Worm (Caenorhabditis elegans) whole organism, late embryonic: Measurements from ENCODE around the gene dnj-15.

ENCODE experiments used
- ama-1 ChIP-seq: fragments of 150-350 bp; optimal IDR thresholded peaks from 2 replicates; lab custom pipeline; 2014
- dve-1 ChIP-seq: sonication (generic microtip); optimal IDR thresholded peaks from 2 replicates; lab custom pipeline; 2017; ENCODE audit warnings: antibody characterized with exemption, mild to moderate bottlenecking, missing genetic modification characterization, missing compliant biosample characterization
- hlh-30 ChIP-seq: sonication (generic microtip); optimal IDR thresholded peaks from 2 replicates; lab custom pipeline; 2017; ENCODE audit warnings: antibody characterized with exemption, missing genetic modification characterization, missing compliant biosample characterization; ENCODE audit not compliant: insufficient read depth
- lin-11 ChIP-seq: fragments of 200-800 bp; sonication (Bioruptor generic); optimal IDR thresholded peaks from 2 replicates; lab custom pipeline; 2018; ENCODE audit warnings: mild to moderate bottlenecking, missing genetic modification characterization, missing compliant biosample characterization
- nhr-11 ChIP-seq: fragments of 150-350 bp; optimal IDR thresholded peaks from 2 replicates; lab custom pipeline; 2014; ENCODE audit warnings: missing biosample characterization, missing genetic modification characterization
- pha-4 ChIP-seq: fragments of 150-350 bp; optimal IDR thresholded peaks from 2 replicates; lab custom pipeline; 2018; ENCODE audit warnings: missing biosample characterization, missing genetic modification reagents, missing genetic modification characterization
- sox-4 ChIP-seq: sonication (generic microtip); optimal IDR thresholded peaks from 2 replicates; lab custom pipeline; 2017; ENCODE audit warnings: mild to moderate bottlenecking, missing genetic modification characterization, inconsistent platforms, missing compliant biosample characterization
- ztf-16 ChIP-seq: sonication (generic microtip); optimal IDR thresholded peaks from 2 replicates; lab custom pipeline; 2017; ENCODE audit warnings: missing genetic modification characterization, missing compliant biosample characterization

ce11 chrIV:4215349-4215748, 39.2 kb downstream of the dnj-15 start:
- TF ChIP-seq ztf-16 (tag; lab: Kevin White, UChicago) (no peak), lin-11 (tag; lab: Kevin White, UChicago) (no peak), ama-1 (no peak), dve-1 (tag; lab: Kevin White, UChicago) (peak; percentile 63), sox-4 (tag; lab: Kevin White, UChicago) (no peak), pha-4 (tag; lab: Kevin White, UChicago) (no peak), nhr-11 (tag; lab: Kevin White, UChicago) (no peak), hlh-30 (tag; lab: Kevin White, UChicago) (no peak)
